Worm (Caenorhabditis elegans): ENCODE data around the gene C03B8.3.

The C03B8.3 gene

DNA sequence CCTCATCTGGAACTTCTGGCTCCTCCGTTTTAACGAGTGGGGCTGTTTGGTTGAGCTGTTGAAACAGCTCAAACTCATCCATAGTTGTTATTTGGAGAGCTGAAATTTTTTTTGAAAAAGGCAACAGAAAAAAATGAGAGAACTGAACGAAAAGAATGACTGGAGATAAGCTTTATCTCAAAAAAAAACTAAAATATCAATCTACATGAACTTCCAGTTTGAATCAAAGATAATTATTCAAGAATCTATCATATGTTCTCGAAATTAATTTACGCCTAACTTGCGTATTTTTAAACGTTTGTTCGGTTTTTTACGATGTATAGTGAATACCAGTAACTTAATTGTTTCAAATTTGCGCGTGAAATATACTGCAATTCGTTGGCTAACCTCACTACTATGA lies 2.7 kb upstream of the C03B8.3 start, which contains the start of gene lin-13:
lin-13 (minus strand) TSS at position 101 of the 400 bp plus-strand sequence.
- TF ChIP-seq nhr-6 (tag; optimal IDR thresholded peaks at IDR 0.05), result no peak
- no peak for TF ChIP-seq nhr-25 (tag; optimal IDR thresholded peaks at IDR 0.05)
- no peak for TF ChIP-seq nhr-11 (tag; optimal IDR thresholded peaks at IDR 0.05)
- TF ChIP-seq unc-62 (GFP tag; optimal IDR thresholded peaks at IDR 0.05), result no peak
- no peak for TF ChIP-seq Y55F3AM.14 (GFP tag; optimal IDR thresholded peaks at IDR 0.05)
- TF ChIP-seq F13H6.1 (tag; optimal IDR thresholded peaks at IDR 0.05), result no peak
- no peak for TF ChIP-seq egl-27 (tag; optimal IDR thresholded peaks at IDR 0.05)
- no peak for TF ChIP-seq ZK546.5 (tag; optimal IDR thresholded peaks at IDR 0.05)
- TF ChIP-seq sma-9 (GFP tag; optimal IDR thresholded peaks at IDR 0.05), result no peak
- no peak for TF ChIP-seq sma-9 (tag; optimal IDR thresholded peaks at IDR 0.05)

DNA sequence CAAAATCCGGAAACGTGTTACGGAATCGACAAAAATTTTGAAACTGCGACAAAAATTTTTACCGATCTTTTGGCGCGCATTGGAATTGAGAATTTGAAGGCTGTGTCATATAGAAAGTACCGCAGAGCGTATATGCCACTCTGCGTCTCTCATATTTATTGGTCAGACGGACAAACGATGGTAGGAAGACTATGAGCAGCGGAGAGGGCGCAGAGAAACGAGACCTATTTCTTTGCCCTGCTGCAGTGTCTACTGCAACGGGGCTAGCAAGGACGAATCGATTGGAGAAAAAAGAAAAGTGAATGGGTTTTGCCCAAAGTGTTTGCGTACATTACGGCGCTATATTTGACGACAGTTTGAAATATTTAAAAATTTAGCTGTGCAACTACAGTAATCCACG lies 2.0 kb upstream of the C03B8.3 start:
- TF ChIP-seq unc-62 (GFP tag; optimal IDR thresholded peaks at IDR 0.05) (no peak), ztf-4 (tag; optimal IDR thresholded peaks at IDR 0.05) (peak; percentile 64), ztf-1 (GFP tag; conservative IDR thresholded peaks at IDR 0.05) (no peak), nhr-10 (tag; optimal IDR thresholded peaks at IDR 0.05) (peak; percentile 3), nhr-25 (tag; optimal IDR thresholded peaks at IDR 0.05) (peak; percentile 71), elt-3 (tag; optimal IDR thresholded peaks at IDR 0.05) (no peak), sma-9 (GFP tag; optimal IDR thresholded peaks at IDR 0.05) (peak; percentile 55), sma-9 (tag; optimal IDR thresholded peaks at IDR 0.05) (no peak), ceh-16 (tag; optimal IDR thresholded peaks at IDR 0.05) (no peak), lin-11 (tag; optimal IDR thresholded peaks at IDR 0.05) (peak; percentile 72), mdl-1 (tag; optimal IDR thresholded peaks at IDR 0.05) (no peak), elt-1 (tag; optimal IDR thresholded peaks at IDR 0.05) (no peak), sem-4 (tag; optimal IDR thresholded peaks at IDR 0.05) (peak; percentile 80), alr-1 (tag; optimal IDR thresholded peaks at IDR 0.05) (no peak), blmp-1 (tag; optimal IDR thresholded peaks at IDR 0.05; ENCODE audit: insufficient read depth) (peak; percentile 58), unc-55 (GFP tag; optimal IDR thresholded peaks at IDR 0.05) (peak; percentile 80), Y55F3AM.14 (GFP tag; optimal IDR thresholded peaks at IDR 0.05) (no peak), egl-27 (tag; optimal IDR thresholded peaks at IDR 0.05) (peak; percentile 25), lsy-2 (tag; optimal IDR thresholded peaks at IDR 0.05) (peak; percentile 41 to 88), nhr-6 (tag; optimal IDR thresholded peaks at IDR 0.05) (peak; percentile 64), lin-39 (tag; optimal IDR thresholded peaks at IDR 0.05) (no peak), peb-1 (tag; optimal IDR thresholded peaks at IDR 0.05) (no peak), nhr-12 (tag; optimal IDR thresholded peaks at IDR 0.05) (no peak), snpc-4 (tag; optimal IDR thresholded peaks at IDR 0.05) (peak; percentile 58), C34F6.9 (tag; optimal IDR thresholded peaks at IDR 0.05) (peak; percentile 92), dmd-4 (tag; optimal IDR thresholded peaks at IDR 0.05) (no peak), ZK546.5 (tag; optimal IDR thresholded peaks at IDR 0.05) (no peak), nhr-23 (tag; optimal IDR thresholded peaks at IDR 0.05) (no peak), nhr-21 (tag; optimal IDR thresholded peaks at IDR 0.05) (peak; percentile 52), F13H6.1 (tag; optimal IDR thresholded peaks at IDR 0.05) (peak; percentile 82), mab-5 (tag; optimal IDR thresholded peaks at IDR 0.05) (peak; percentile 46), nhr-77 (tag; optimal IDR thresholded peaks at IDR 0.05) (no peak), nhr-129 (tag; optimal IDR thresholded peaks at IDR 0.05) (peak; percentile 94), mbf-1 (tag; optimal IDR thresholded peaks at IDR 0.05) (no peak), lin-13 (GFP tag; optimal IDR thresholded peaks at IDR 0.05) (peak; percentile 98), R02D3.7 (tag; optimal IDR thresholded peaks at IDR 0.05) (no peak), ama-1 (optimal IDR thresholded peaks at IDR 0.05) (peak; percentile 25), nhr-237 (tag; optimal IDR thresholded peaks at IDR 0.05) (no peak), zag-1 (tag; optimal IDR thresholded peaks at IDR 0.05) (peak; percentile 62), aly-2 (tag; optimal IDR thresholded peaks at IDR 0.05) (no peak), crh-2 (tag; optimal IDR thresholded peaks at IDR 0.05) (peak; percentile 83), fos-1 (tag; optimal IDR thresholded peaks at IDR 0.05) (peak; percentile 66), unc-39 (tag; optimal IDR thresholded peaks at IDR 0.05) (no peak), sma-3 (GFP tag; optimal IDR thresholded peaks at IDR 0.05) (peak; percentile 55), gmeb-1 (tag; optimal IDR thresholded peaks at IDR 0.05) (peak; percentile 76), ztf-11 (tag; optimal IDR thresholded peaks at IDR 0.05) (no peak), ceh-82 (tag; optimal IDR thresholded peaks at IDR 0.05) (no peak), skn-1 (tag; optimal IDR thresholded peaks at IDR 0.05) (no peak), nhr-11 (tag; optimal IDR thresholded peaks at IDR 0.05) (no peak)
